Worm (Caenorhabditis elegans) whole organism, midembryonic: Measurements from ENCODE around the gene nspb-6.

Experiments used
- T22C8.4 ChIP-seq: fragments of 200-800 bp; sonication (Bioruptor generic); IDR thresholded peaks from 2 replicates; pipeline ENCODE4 v1.3.6; 2022; ENCODE audit warnings: missing genetic modification characterization, missing compliant biosample characterization
- cog-1 ChIP-seq: sonication (generic microtip); optimal IDR thresholded peaks from 2 replicates; lab custom pipeline; 2016; ENCODE audit warnings: missing genetic modification characterization, missing compliant biosample characterization
- flt-1 ChIP-seq: fragments of 200-800 bp; sonication (Bioruptor generic); IDR thresholded peaks from 2 replicates; pipeline ENCODE4 v1.3.6; 2022; ENCODE audit warnings: missing genetic modification characterization, missing compliant biosample characterization
- klf-2 ChIP-seq: fragments of 200-800 bp; sonication (Bioruptor generic); conservative IDR thresholded peaks from 2 replicates; pipeline ENCODE4 v1.3.6; 2022; ENCODE audit warnings: missing genetic modification reagents, missing genetic modification characterization, missing compliant biosample characterization
- med-1 ChIP-seq: sonication (generic microtip); optimal IDR thresholded peaks from 2 replicates; lab custom pipeline; 2017; ENCODE audit warnings: missing genetic modification characterization, mild to moderate bottlenecking, missing compliant biosample characterization, antibody characterized with exemption, missing genetic modification reagents; ENCODE audit not compliant: insufficient read depth
- ref-1 ChIP-seq: fragments of 200-800 bp; sonication (Bioruptor generic); conservative IDR thresholded peaks from 2 replicates; pipeline ENCODE4 v1.3.6; 2022; ENCODE audit warnings: missing genetic modification reagents, missing genetic modification characterization, missing compliant biosample characterization
- tab-1 ChIP-seq: fragments of 200-800 bp; sonication (Bioruptor generic); IDR thresholded peaks from 2 replicates; pipeline ENCODE4 v1.3.6; 2022; ENCODE audit warnings: missing genetic modification characterization, missing compliant biosample characterization
- ztf-23 ChIP-seq: fragments of 200-800 bp; sonication (Bioruptor generic); IDR thresholded peaks from 2 replicates; pipeline ENCODE4 v1.3.6; 2022; ENCODE audit warnings: missing genetic modification reagents, missing genetic modification characterization, missing compliant biosample characterization
- ztf-29 ChIP-seq: fragments of 200-800 bp; sonication (Bioruptor generic); IDR thresholded peaks from 2 replicates; pipeline ENCODE4 v1.3.6; 2022; ENCODE audit warnings: missing genetic modification reagents, missing genetic modification characterization, missing compliant biosample characterization

Gene nspb-6

DNA sequence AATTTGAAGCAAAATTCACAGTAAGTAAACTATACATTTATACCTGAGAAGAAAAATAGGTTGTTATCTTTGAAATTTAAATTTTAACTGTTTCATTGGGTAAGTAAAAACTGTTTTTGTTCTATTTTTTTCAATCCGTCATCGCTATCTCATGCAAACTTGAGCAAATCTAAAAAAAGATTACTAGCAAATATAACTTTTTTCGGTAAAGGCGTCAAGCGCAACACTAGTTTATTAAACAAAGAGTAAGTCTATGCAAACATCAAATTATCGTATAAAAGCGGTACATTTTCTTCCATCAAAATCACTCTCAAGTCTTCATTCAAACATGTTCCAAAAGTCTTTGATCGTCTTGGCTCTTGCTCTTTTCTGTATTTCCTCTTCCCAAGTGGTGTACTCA, at the start of gene nspb-6:
TSS of gene nspb-6 (plus strand) at position 301 of the 400 bp plus-strand sequence.
- TF ChIP-seq ztf-29 (GFP tag; lab: Robert Waterston, UW) (no peak), T22C8.4 (no peak), cog-1 (tag; lab: Kevin White, UChicago) (no peak), klf-2 (no peak), flt-1 (GFP tag; lab: Robert Waterston, UW) (no peak), ztf-23 (GFP tag; lab: Robert Waterston, UW) (no peak), tab-1 (no peak), med-1 (GFP tag; lab: Kevin White, UChicago) (no peak), ref-1 (GFP tag; lab: Robert Waterston, UW) (no peak)

ce11 chrIV:5846269-5846668, 49.0 kb upstream of the nspb-6 start, which contains the start of gene sams-4:
TSS of gene sams-4 (minus strand) at chrIV:5846369.
- TF ChIP-seq flt-1 (GFP tag; lab: Robert Waterston, UW) (no peak), T22C8.4 (no peak), ztf-23 (GFP tag; lab: Robert Waterston, UW) (no peak), cog-1 (tag; lab: Kevin White, UChicago) (no peak), ref-1 (GFP tag; lab: Robert Waterston, UW) (no peak), med-1 (GFP tag; lab: Kevin White, UChicago) (no peak), klf-2 (no peak), tab-1 (no peak), ztf-29 (GFP tag; lab: Robert Waterston, UW) (no peak)

DNA sequence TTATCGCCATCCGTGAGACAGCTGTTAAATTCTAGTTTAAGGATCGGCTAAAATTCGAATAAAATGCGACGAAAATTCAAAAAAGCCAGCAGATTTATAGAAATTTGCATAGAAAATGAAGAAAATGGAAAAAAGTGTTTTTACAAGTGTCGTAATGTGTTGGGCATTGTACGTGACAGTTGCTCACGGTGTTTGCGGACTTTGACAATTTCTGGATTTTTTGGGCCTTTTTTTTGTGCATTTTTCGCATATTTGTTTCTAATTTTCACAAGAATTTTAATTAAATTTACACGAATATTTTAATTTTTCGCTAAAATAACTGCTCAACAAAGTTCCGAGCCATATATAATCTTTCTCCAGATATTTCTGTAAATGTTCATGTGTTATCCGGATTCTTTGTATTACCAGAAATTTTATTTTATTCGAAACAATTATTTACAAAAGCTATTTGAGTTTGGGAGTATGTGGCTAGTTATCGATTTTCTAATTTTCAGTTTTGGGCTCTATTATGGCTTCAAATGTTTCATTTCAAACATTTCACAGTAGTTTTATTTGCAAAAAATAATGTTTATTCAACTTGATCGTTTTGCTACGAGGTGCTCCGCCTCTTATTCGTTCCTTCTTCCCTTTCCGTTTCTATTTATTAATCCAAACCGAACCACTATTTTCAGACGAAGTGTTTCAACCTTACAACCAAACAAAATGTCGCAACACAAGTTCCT, 47.1 kb upstream of the nspb-6 start, which contains the start of gene sams-3:
TSS of gene sams-3 (plus strand) at position 672 of the 722 bp plus-strand sequence.
- TF ChIP-seq med-1 (GFP tag; lab: Kevin White, UChicago) (no peak), ztf-23 (GFP tag; lab: Robert Waterston, UW) (no peak), tab-1 (no peak), cog-1 (tag; lab: Kevin White, UChicago) (no peak), flt-1 (GFP tag; lab: Robert Waterston, UW) (no peak), klf-2 (no peak), T22C8.4 (no peak), ztf-29 (GFP tag; lab: Robert Waterston, UW) (no peak), ref-1 (GFP tag; lab: Robert Waterston, UW) (no peak)

- TF ChIP-seq tab-1 (no peak), flt-1 (GFP tag; lab: Robert Waterston, UW) (no peak)
Measured at ce11 chrIV:5850765-5851377, 44.4 kb upstream of the nspb-6 start.

- no peak for TF ChIP-seq med-1 (GFP tag; lab: Kevin White, UChicago)
- no peak for TF ChIP-seq klf-2
- TF ChIP-seq ztf-23 (GFP tag; lab: Robert Waterston, UW), result no peak
- TF ChIP-seq cog-1 (tag; lab: Kevin White, UChicago), result no peak
- no peak for TF ChIP-seq ref-1 (GFP tag; lab: Robert Waterston, UW)
- TF ChIP-seq T22C8.4, result no peak
- no peak for TF ChIP-seq ztf-29 (GFP tag; lab: Robert Waterston, UW)
- TF ChIP-seq tab-1, result no peak
- no peak for TF ChIP-seq flt-1 (GFP tag; lab: Robert Waterston, UW)
Measured at ce11 chrIV:5855608-5856007, 39.7 kb upstream of the nspb-6 start.

- no peak for TF ChIP-seq T22C8.4
- no peak for TF ChIP-seq tab-1
- TF ChIP-seq med-1 (GFP tag; lab: Kevin White, UChicago), result no peak
- no peak for TF ChIP-seq ztf-23 (GFP tag; lab: Robert Waterston, UW)
- TF ChIP-seq ref-1 (GFP tag; lab: Robert Waterston, UW), result no peak
- TF ChIP-seq ztf-29 (GFP tag; lab: Robert Waterston, UW), result no peak
- TF ChIP-seq flt-1 (GFP tag; lab: Robert Waterston, UW), result no peak
- no peak for TF ChIP-seq klf-2
- TF ChIP-seq cog-1 (tag; lab: Kevin White, UChicago), result no peak
Measured at ce11 chrIV:5856975-5857374, 38.3 kb upstream of the nspb-6 start.

DNA sequence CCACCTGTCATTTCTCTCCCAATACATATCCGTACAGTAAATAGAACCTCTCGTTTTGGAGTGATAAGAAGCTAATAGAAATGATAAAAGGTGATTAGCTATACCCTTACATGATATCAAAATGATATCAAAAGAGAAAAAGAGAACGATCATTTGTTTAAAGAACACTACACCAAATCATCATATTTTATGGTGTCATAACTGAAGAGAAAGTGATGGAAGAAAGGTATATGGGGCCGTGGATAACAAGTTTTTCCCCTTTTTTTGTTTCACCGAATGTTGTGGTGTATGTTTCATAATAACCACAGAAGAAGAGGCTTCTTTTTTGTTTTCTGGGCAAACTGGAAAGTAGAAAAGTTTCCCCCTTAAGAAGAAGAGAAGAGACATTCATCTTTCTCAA, 37.1 kb upstream of the nspb-6 start:
- TF ChIP-seq tab-1 (no peak), flt-1 (GFP tag; lab: Robert Waterston, UW) (no peak), klf-2 (no peak), T22C8.4 (no peak), ztf-23 (GFP tag; lab: Robert Waterston, UW) (no peak), ref-1 (GFP tag; lab: Robert Waterston, UW) (no peak), cog-1 (tag; lab: Kevin White, UChicago) (no peak), ztf-29 (GFP tag; lab: Robert Waterston, UW) (no peak), med-1 (GFP tag; lab: Kevin White, UChicago) (no peak)

ce11 chrIV:5859876-5860275, 35.4 kb upstream of the nspb-6 start, which contains the start of gene C06E7.4:
TSS of gene C06E7.4 (minus strand) at chrIV:5859976.
- TF ChIP-seq klf-2, result no peak
- no peak for TF ChIP-seq T22C8.4
- TF ChIP-seq cog-1 (tag; lab: Kevin White, UChicago), result no peak
- TF ChIP-seq ztf-29 (GFP tag; lab: Robert Waterston, UW), result no peak
- TF ChIP-seq tab-1, result no peak
- TF ChIP-seq ref-1 (GFP tag; lab: Robert Waterston, UW), result no peak
- TF ChIP-seq med-1 (GFP tag; lab: Kevin White, UChicago), result no peak
- TF ChIP-seq ztf-23 (GFP tag; lab: Robert Waterston, UW), result no peak
- no peak for TF ChIP-seq flt-1 (GFP tag; lab: Robert Waterston, UW)

DNA sequence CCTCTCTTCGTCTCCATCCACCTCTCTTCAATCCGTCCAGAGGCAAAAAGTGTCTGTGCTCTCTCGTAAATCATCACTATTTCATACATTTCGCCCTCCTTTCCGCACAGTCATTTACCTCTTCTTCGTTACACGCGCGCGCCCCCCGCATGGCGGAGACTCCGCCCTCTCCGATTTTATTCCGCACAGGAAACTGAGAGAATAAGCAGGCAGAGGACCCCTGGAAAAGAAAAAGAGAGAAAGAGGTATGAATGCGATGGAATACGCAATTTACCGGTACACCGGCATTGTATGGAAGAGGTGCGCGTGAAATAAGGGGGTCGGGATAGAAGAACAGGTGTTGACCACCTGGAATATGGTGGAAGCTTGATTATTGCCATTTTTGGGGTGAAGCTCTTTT, 34.5 kb upstream of the nspb-6 start:
- TF ChIP-seq klf-2, result no peak
- TF ChIP-seq T22C8.4, result no peak
- TF ChIP-seq ref-1 (GFP tag; lab: Robert Waterston, UW), result no peak
- TF ChIP-seq med-1 (GFP tag; lab: Kevin White, UChicago), result no peak
- TF ChIP-seq ztf-23 (GFP tag; lab: Robert Waterston, UW), result no peak
- TF ChIP-seq cog-1 (tag; lab: Kevin White, UChicago), result no peak
- no peak; the same call in 1 of the 2 replicates for TF ChIP-seq flt-1 (GFP tag; lab: Robert Waterston, UW)
- no peak for TF ChIP-seq ztf-29 (GFP tag; lab: Robert Waterston, UW)
- no peak for TF ChIP-seq tab-1
